Worm (Caenorhabditis elegans): ENCODE measurements around the gene F52E1.2.

F52E1.2 gene

DNA sequence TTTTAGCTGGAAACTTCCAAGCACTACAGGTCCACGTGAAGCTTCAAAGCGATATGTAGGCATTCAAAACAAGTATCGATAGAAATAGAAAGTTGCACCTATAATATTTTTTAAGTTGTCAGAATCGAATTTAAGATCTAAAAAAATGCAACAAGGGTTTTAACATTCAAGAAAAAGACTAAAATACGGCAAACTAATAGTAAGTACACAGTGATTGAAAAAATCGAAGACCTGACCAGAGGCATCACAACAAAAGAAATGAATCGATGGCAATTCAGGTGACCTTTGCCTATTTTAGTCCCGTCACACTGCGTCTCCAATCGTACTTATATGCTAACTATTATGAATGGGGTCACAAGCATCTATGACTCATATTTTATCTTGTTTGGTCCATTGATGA is 37.5 kb downstream of the F52E1.2 start, which contains the start of gene T23B12.5:
Gene T23B12.5, minus strand, starts transcription at position 101 of the 400 bp plus-strand sequence.
- TF ChIP-seq efl-1 (optimal IDR thresholded peaks at IDR 0.05) (no peak), efl-1 (GFP tag; optimal IDR thresholded peaks at IDR 0.05 in 1 of 2) (peak in 1 of 2 experiments; percentile 14), fkh-8 (tag; optimal IDR thresholded peaks at IDR 0.05) (no peak)

DNA sequence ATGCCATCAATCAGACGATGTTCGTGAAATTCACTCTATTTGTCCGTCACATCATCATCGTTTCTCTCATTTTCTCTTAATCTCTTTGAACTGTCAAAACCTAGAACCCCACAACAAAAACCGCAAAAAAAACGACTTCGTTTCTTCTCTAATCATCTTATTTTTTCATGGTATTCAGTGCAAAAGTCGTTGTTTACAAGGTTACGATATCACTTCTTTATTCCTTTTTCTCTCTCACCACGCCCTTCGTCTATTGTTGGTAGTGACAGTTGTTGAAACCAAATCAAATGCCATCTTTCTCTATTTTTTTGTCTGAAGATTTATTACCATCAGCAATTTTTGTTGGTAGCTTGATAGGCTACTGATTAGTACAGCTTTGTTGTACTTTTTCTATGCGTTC is 38.8 kb downstream of the F52E1.2 start:
- no peak for TF ChIP-seq nhr-76 (tag; optimal IDR thresholded peaks at IDR 0.05)
- TF ChIP-seq nhr-85 (tag): peak; percentile 86
- TF ChIP-seq nhr-11 (tag; optimal IDR thresholded peaks at IDR 0.05): no peak
- no peak for TF ChIP-seq mep-1 (tag; optimal IDR thresholded peaks at IDR 0.05)
- no peak for TF ChIP-seq ztf-4 (tag; optimal IDR thresholded peaks at IDR 0.05)
- no peak for TF ChIP-seq swsn-7 (tag; optimal IDR thresholded peaks at IDR 0.05)
- TF ChIP-seq rnt-1 (tag; optimal IDR thresholded peaks at IDR 0.05): no peak
- peak; percentile 68 for TF ChIP-seq blmp-1 (tag; optimal IDR thresholded peaks at IDR 0.05)
- TF ChIP-seq ceh-63 (GFP tag; optimal IDR thresholded peaks at IDR 0.05): no peak
- no peak for TF ChIP-seq ces-1 (GFP tag; optimal IDR thresholded peaks at IDR 0.05)
- no peak for TF ChIP-seq hlh-4 (tag; optimal IDR thresholded peaks at IDR 0.05)
- no peak for TF ChIP-seq hlh-17 (GFP tag; optimal IDR thresholded peaks at IDR 0.05; ENCODE audit: borderline replicate concordance)
- no peak for TF ChIP-seq mab-9 (GFP tag; IDR thresholded peaks at IDR 0.05)
- no peak for TF ChIP-seq fkh-4 (tag; optimal IDR thresholded peaks at IDR 0.05; ENCODE audit: borderline replicate concordance)
- no peak for TF ChIP-seq Y116A8C.19 (tag; optimal IDR thresholded peaks at IDR 0.05; ENCODE audit: borderline replicate concordance)
- no peak for TF ChIP-seq zag-1 (tag; optimal IDR thresholded peaks at IDR 0.05)
- no peak for TF ChIP-seq egl-13 (tag; optimal IDR thresholded peaks at IDR 0.05)
- no peak for TF ChIP-seq nhr-84 (tag; optimal IDR thresholded peaks at IDR 0.05)
- TF ChIP-seq snpc-4 (tag; optimal IDR thresholded peaks at IDR 0.05): no peak
- no peak for TF ChIP-seq tbx-2 (tag; optimal IDR thresholded peaks at IDR 0.05)
- no peak for TF ChIP-seq unc-130 (tag; optimal IDR thresholded peaks at IDR 0.05)
- no peak for TF ChIP-seq fkh-10 (GFP tag; optimal IDR thresholded peaks at IDR 0.05)
- TF ChIP-seq nhr-47 (tag; optimal IDR thresholded peaks at IDR 0.05): no peak
- TF ChIP-seq efl-1 (optimal IDR thresholded peaks at IDR 0.05): no peak
- TF ChIP-seq efl-1 (GFP tag; optimal IDR thresholded peaks at IDR 0.05 in 1 of 2): peak in 1 of 2 experiments; percentile 83
- peak in 1 of 2 experiments; percentile 19 for TF ChIP-seq lsy-2 (tag; optimal IDR thresholded peaks at IDR 0.05)
- TF ChIP-seq unc-30 (tag; optimal IDR thresholded peaks at IDR 0.05): no peak
- TF ChIP-seq pax-3 (tag; optimal IDR thresholded peaks at IDR 0.05): no peak
- peak; percentile 6 for TF ChIP-seq nhr-20 (tag; optimal IDR thresholded peaks at IDR 0.05)
- TF ChIP-seq elt-3 (tag; optimal IDR thresholded peaks at IDR 0.05): peak in 1 of 6 experiments; percentile 77
- no peak for TF ChIP-seq dsc-1 (tag; optimal IDR thresholded peaks at IDR 0.05)
- no peak for TF ChIP-seq nhr-237 (tag; optimal IDR thresholded peaks at IDR 0.05)
- TF ChIP-seq ceh-90 (tag; optimal IDR thresholded peaks at IDR 0.05): no peak
- TF ChIP-seq sup-37 (GFP tag; optimal IDR thresholded peaks at IDR 0.05): no peak
- no peak for TF ChIP-seq unc-62 (GFP tag; optimal IDR thresholded peaks at IDR 0.05)
- TF ChIP-seq fkh-8 (tag; optimal IDR thresholded peaks at IDR 0.05): no peak
- no peak for TF ChIP-seq nhr-90 (tag; optimal IDR thresholded peaks at IDR 0.05; ENCODE audit: poor library complexity)
- no peak for TF ChIP-seq lin-39 (tag; optimal IDR thresholded peaks at IDR 0.05)
- no peak for TF ChIP-seq lir-3 (tag; optimal IDR thresholded peaks at IDR 0.05; ENCODE audit: poor library complexity)
- no peak for TF ChIP-seq unc-98 (GFP tag; IDR thresholded peaks at IDR 0.05)
- TF ChIP-seq lin-14 (GFP tag; optimal IDR thresholded peaks at IDR 0.05): peak; percentile 65

DNA sequence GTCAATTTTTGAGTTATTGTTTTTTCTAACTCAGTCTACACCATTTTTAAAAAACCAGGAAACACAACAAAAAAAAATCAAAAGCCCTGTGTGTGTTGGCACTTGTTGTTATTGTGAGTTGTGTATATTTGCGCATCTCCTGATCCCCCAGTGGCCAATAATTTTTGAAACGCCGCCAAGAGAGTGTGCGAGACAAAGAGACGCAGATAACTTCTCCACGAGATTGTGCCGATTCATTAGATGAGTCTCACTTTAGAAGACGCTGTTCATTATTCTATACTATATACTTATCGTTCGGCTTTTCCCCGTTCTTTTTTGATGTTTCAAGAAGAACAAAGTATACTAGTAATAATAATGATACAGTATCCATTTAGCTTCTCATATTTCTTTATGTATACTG is 40.3 kb downstream of the F52E1.2 start:
- TF ChIP-seq snpc-4 (tag; optimal IDR thresholded peaks at IDR 0.05) (no peak), lin-14 (GFP tag; optimal IDR thresholded peaks at IDR 0.05) (peak; percentile 46)
